Fruit fly (Drosophila melanogaster) whole organism, embryonic: ENCODE data around the gene CG9782.

Experiments used
- ATbp ChIP-seq: fragments of 200-800 bp; sonication (Bioruptor generic); optimal IDR thresholded peaks from 2 replicates; lab custom pipeline; 2017; ENCODE audit warnings: missing biosample characterization, mild to moderate bottlenecking, missing genetic modification characterization, missing genetic modification reagents
- Aef1 ChIP-seq: fragments of 200-800 bp; sonication (Bioruptor generic); IDR thresholded peaks from 3 replicates; pipeline ENCODE4 v1.3.6; 2022; ENCODE audit warnings: missing biosample characterization, missing genetic modification characterization
- Atf6 ChIP-seq: fragments of 200-800 bp; sonication (Bioruptor generic); IDR thresholded peaks from 2 replicates; pipeline ENCODE4 v1.3.6; 2022; ENCODE audit warnings: missing biosample characterization, missing genetic modification characterization
- CG11723 ChIP-seq: fragments of 200-800 bp; sonication (Bioruptor generic); optimal IDR thresholded peaks from 2 replicates; lab custom pipeline; 2017; ENCODE audit warnings: missing biosample characterization, mild to moderate bottlenecking, missing genetic modification characterization
- CG1603 ChIP-seq: fragments of 200-800 bp; sonication (Bioruptor generic); optimal IDR thresholded peaks from 2 replicates; lab custom pipeline; 2019; ENCODE audit warnings: missing biosample characterization, mild to moderate bottlenecking, missing genetic modification characterization, moderate library complexity
- CG33557 ChIP-seq: fragments of 200-800 bp; sonication (Bioruptor generic); optimal IDR thresholded peaks from 2 replicates; lab custom pipeline; 2019; ENCODE audit warnings: missing biosample characterization, mild to moderate bottlenecking, missing genetic modification characterization, moderate library complexity
- CG6175 ChIP-seq: fragments of 200-800 bp; sonication (Bioruptor generic); IDR thresholded peaks from 3 replicates; pipeline ENCODE4 v1.3.6; 2022; ENCODE audit warnings: missing biosample characterization, missing genetic modification characterization
- CG6654 ChIP-seq: fragments of 200-800 bp; sonication (Bioruptor generic); optimal IDR thresholded peaks from 2 replicates; lab custom pipeline; 2017; ENCODE audit warnings: missing biosample characterization, mild to moderate bottlenecking, missing genetic modification characterization
- CG6765 ChIP-seq: fragments of 200-800 bp; sonication (Bioruptor generic); optimal IDR thresholded peaks from 3 replicates; lab custom pipeline; 2017; ENCODE audit warnings: missing biosample characterization, mild to moderate bottlenecking, missing genetic modification characterization
- D19A ChIP-seq: fragments of 200-800 bp; optimal IDR thresholded peaks from 3 replicates; lab custom pipeline; 2019; ENCODE audit warnings: missing biosample characterization, mild to moderate bottlenecking, missing genetic modification characterization, moderate library complexity
- Dbx ChIP-seq: fragments of 200-800 bp; sonication (Bioruptor generic); IDR thresholded peaks from 3 replicates; pipeline ENCODE4 v1.3.6; 2022; ENCODE audit warnings: missing biosample characterization, missing genetic modification characterization
- Deaf1 ChIP-seq: fragments of 200-800 bp; optimal IDR thresholded peaks from 3 replicates; lab custom pipeline; 2019; ENCODE audit warnings: missing biosample characterization, mild to moderate bottlenecking, missing genetic modification characterization, moderate library complexity
- Doc2 ChIP-seq: fragments of 200-800 bp; sonication (Bioruptor generic); IDR thresholded peaks from 2 replicates; pipeline ENCODE4 v1.3.6; 2022; ENCODE audit warnings: missing biosample characterization, missing genetic modification characterization
- Doc3 ChIP-seq: fragments of 200-800 bp; sonication (Bioruptor generic); IDR thresholded peaks from 3 replicates; pipeline ENCODE4 v1.3.6; 2022; ENCODE audit warnings: missing biosample characterization, missing genetic modification characterization; ENCODE audit not compliant: partially characterized antibody
- Dp ChIP-seq: fragments of 200-800 bp; sonication (Bioruptor generic); optimal IDR thresholded peaks from 2 replicates; lab custom pipeline; 2018; ENCODE audit warnings: missing biosample characterization, mild to moderate bottlenecking, missing genetic modification characterization, moderate library complexity
- Fer2 ChIP-seq: fragments of 200-800 bp; sonication (Bioruptor generic); optimal IDR thresholded peaks from 2 replicates; lab custom pipeline; 2018; ENCODE audit warnings: missing biosample characterization, mild to moderate bottlenecking, missing genetic modification characterization, moderate library complexity
- Gsc ChIP-seq: fragments of 200-800 bp; sonication (Bioruptor generic); IDR thresholded peaks from 2 replicates; pipeline ENCODE4 v1.3.6; 2022; ENCODE audit warnings: missing biosample characterization, missing genetic modification characterization
- HLH4C ChIP-seq: fragments of 200-800 bp; sonication (Bioruptor generic); IDR thresholded peaks from 3 replicates; pipeline ENCODE4 v1.3.6; 2022; ENCODE audit warnings: missing biosample characterization, missing genetic modification characterization; ENCODE audit not compliant: partially characterized antibody
- Hr51 ChIP-seq, 2 experiments: fragments of 200-800 bp; sonication (Bioruptor generic); optimal IDR thresholded peaks; 2 replicates in 1 of 2; 3 replicates in 1 of 2; lab custom pipeline; 2016 to 2018; ENCODE audit warnings: missing biosample characterization in 2 of 2, missing genetic modification characterization in 2 of 2, mild to moderate bottlenecking in 1 of 2, moderate library complexity in 1 of 2
- Med ChIP-seq: fragments of 200-800 bp; sonication (Bioruptor generic); peaks from one replicate; lab custom pipeline; 2016; ENCODE audit warnings: missing biosample characterization, missing genetic modification characterization, mild to moderate bottlenecking, inconsistent platforms, moderate library complexity
- Meics ChIP-seq: fragments of 200-800 bp; sonication (Bioruptor generic); optimal IDR thresholded peaks from 2 replicates; lab custom pipeline; 2017; ENCODE audit warnings: missing biosample characterization, mild to moderate bottlenecking, missing genetic modification characterization
- Rfx ChIP-seq: fragments of 200-800 bp; sonication (Bioruptor generic); IDR thresholded peaks from 2 replicates; pipeline ENCODE4 v1.3.6; 2022; ENCODE audit warnings: missing biosample characterization, missing genetic modification characterization
- Sox100B ChIP-seq: fragments of 200-800 bp; sonication (Bioruptor generic); optimal IDR thresholded peaks from 3 replicates; lab custom pipeline; 2018; ENCODE audit warnings: missing biosample characterization, mild to moderate bottlenecking, missing genetic modification characterization
- Spps ChIP-seq: fragments of 200-800 bp; sonication (Bioruptor generic); optimal IDR thresholded peaks from 2 replicates; lab custom pipeline; 2018; ENCODE audit warnings: missing biosample characterization, mild to moderate bottlenecking, missing genetic modification characterization
- Ssrp ChIP-seq: fragments of 200-800 bp; sonication (Bioruptor generic); optimal IDR thresholded peaks from 2 replicates; lab custom pipeline; 2018; ENCODE audit warnings: missing biosample characterization, mild to moderate bottlenecking, missing genetic modification characterization, moderate library complexity
- Taf1 ChIP-seq: fragments of 200-800 bp; sonication (Bioruptor generic); IDR thresholded peaks from 2 replicates; pipeline ENCODE4 v1.3.6; 2022; ENCODE audit warnings: missing biosample characterization, missing genetic modification characterization
- Trl ChIP-seq, 3 experiments: fragments of >200 bp in 2 of 3; fragments of 200-800 bp in 1 of 3; sonication (Bioruptor generic) in 1 of 3; optimal IDR thresholded peaks; 2 replicates in 1 of 3; 3 replicates in 2 of 3; lab custom pipeline; 2016 to 2017; ENCODE audit warnings: missing biosample characterization in 1 of 3, missing genetic modification characterization in 1 of 3
- abd-A ChIP-seq: fragments of 200-800 bp; sonication (Bioruptor generic); optimal IDR thresholded peaks from 3 replicates; lab custom pipeline; 2019; ENCODE audit warnings: missing biosample characterization, mild to moderate bottlenecking, missing genetic modification characterization, moderate library complexity
- ash1 ChIP-seq: fragments of 200-800 bp; sonication (Bioruptor generic); optimal IDR thresholded peaks from 2 replicates; lab custom pipeline; 2018; ENCODE audit warnings: missing biosample characterization, mild to moderate bottlenecking, missing genetic modification characterization
- az2 ChIP-seq: fragments of 200-800 bp; sonication (Bioruptor generic); optimal IDR thresholded peaks from 3 replicates; lab custom pipeline; 2016; ENCODE audit warnings: missing biosample characterization, missing genetic modification characterization
- bbx ChIP-seq: fragments of 200-800 bp; sonication (Bioruptor generic); IDR thresholded peaks from 2 replicates; pipeline ENCODE4 v1.3.6; 2022; ENCODE audit warnings: missing biosample characterization, missing genetic modification characterization; ENCODE audit not compliant: partially characterized antibody
- bigmax ChIP-seq: fragments of 200-800 bp; sonication (Bioruptor generic); optimal IDR thresholded peaks from 2 replicates; lab custom pipeline; 2018; ENCODE audit warnings: missing biosample characterization, mild to moderate bottlenecking, missing genetic modification characterization
- ci ChIP-seq: fragments of 200-800 bp; sonication (Bioruptor generic); IDR thresholded peaks from 3 replicates; pipeline ENCODE4 v1.3.6; 2022; ENCODE audit warnings: missing biosample characterization, missing genetic modification characterization
- corto ChIP-seq: fragments of 200-800 bp; sonication (Bioruptor generic); optimal IDR thresholded peaks from 2 replicates; lab custom pipeline; 2016; ENCODE audit warnings: missing biosample characterization, mild to moderate bottlenecking, missing genetic modification characterization, moderate library complexity
- crp ChIP-seq, 2 experiments: fragments of 200-800 bp; sonication (Bioruptor generic); optimal IDR thresholded peaks; 2 replicates in 1 of 2; 3 replicates in 1 of 2; lab custom pipeline; 2017; ENCODE audit warnings: missing biosample characterization in 2 of 2, missing genetic modification characterization in 2 of 2, mild to moderate bottlenecking in 1 of 2, moderate library complexity in 1 of 2
- danr ChIP-seq: fragments of 200-800 bp; sonication (Bioruptor generic); IDR thresholded peaks from 2 replicates; pipeline ENCODE4 v1.3.6; 2022; ENCODE audit warnings: missing biosample characterization, missing genetic modification characterization
- dati ChIP-seq: fragments of 200-800 bp; sonication (Bioruptor generic); IDR thresholded peaks from 2 replicates; pipeline ENCODE4 v1.3.6; 2022; ENCODE audit warnings: missing biosample characterization, missing genetic modification characterization
- dysf ChIP-seq: fragments of 200-800 bp; sonication (Bioruptor generic); IDR thresholded peaks from 3 replicates; pipeline ENCODE4 v1.3.6; 2022; ENCODE audit warnings: missing biosample characterization, missing genetic modification characterization
- fd64A ChIP-seq: fragments of 200-800 bp; sonication (Bioruptor generic); optimal IDR thresholded peaks from 3 replicates; lab custom pipeline; 2018; ENCODE audit warnings: missing biosample characterization, mild to moderate bottlenecking, missing genetic modification characterization
- kah ChIP-seq: fragments of 200-800 bp; sonication (Bioruptor generic); optimal IDR thresholded peaks from 2 replicates; lab custom pipeline; 2018; ENCODE audit warnings: missing biosample characterization, mild to moderate bottlenecking, missing genetic modification characterization
- lmd ChIP-seq: fragments of 200-800 bp; sonication (Bioruptor generic); IDR thresholded peaks from 2 replicates; pipeline ENCODE4 v1.3.6; 2022; ENCODE audit warnings: missing biosample characterization, missing genetic modification characterization
- lola ChIP-seq, 3 experiments: fragments of >200 bp in 2 of 3; fragments of 200-800 bp in 1 of 3; sonication (Bioruptor generic) in 1 of 3; optimal IDR thresholded peaks; 2 replicates each; lab custom pipeline; 2017 to 2019; ENCODE audit warnings: missing biosample characterization in 3 of 3, missing genetic modification characterization in 3 of 3, mild to moderate bottlenecking in 1 of 3, moderate library complexity in 1 of 3
- peb ChIP-seq: fragments of 200-800 bp; sonication (Bioruptor generic); IDR thresholded peaks from 2 replicates; pipeline ENCODE4 v1.3.6; 2022; ENCODE audit warnings: missing biosample characterization, missing genetic modification characterization
- pho ChIP-seq: fragments of 200-800 bp; sonication (Bioruptor generic); optimal IDR thresholded peaks from 2 replicates; lab custom pipeline; 2016; ENCODE audit warnings: missing biosample characterization, missing genetic modification characterization
- pnt ChIP-seq: fragments of 200-800 bp; sonication (Bioruptor generic); optimal IDR thresholded peaks from 3 replicates; lab custom pipeline; 2016; ENCODE audit warnings: missing biosample characterization, missing genetic modification characterization
- ro ChIP-seq: fragments of 200-800 bp; sonication (Bioruptor generic); IDR thresholded peaks from 2 replicates; pipeline ENCODE4 v1.3.6; 2022; ENCODE audit warnings: missing biosample characterization, missing genetic modification characterization
- row ChIP-seq: fragments of 200-800 bp; sonication (Bioruptor generic); IDR thresholded peaks from 3 replicates; pipeline ENCODE4 v1.3.6; 2022; ENCODE audit warnings: missing biosample characterization, missing genetic modification characterization
- salm ChIP-seq: fragments of 200-800 bp; sonication (Bioruptor generic); optimal IDR thresholded peaks from 2 replicates; lab custom pipeline; 2018; ENCODE audit warnings: missing biosample characterization, mild to moderate bottlenecking, missing genetic modification characterization
- sr ChIP-seq: fragments of 200-800 bp; sonication (Bioruptor generic); IDR thresholded peaks from 3 replicates; pipeline ENCODE4 v1.3.6; 2022; ENCODE audit warnings: missing biosample characterization, missing genetic modification characterization
- unc-4 ChIP-seq: fragments of 200-800 bp; sonication (Bioruptor generic); IDR thresholded peaks from 2 replicates; pipeline ENCODE4 v1.3.6; 2022; ENCODE audit warnings: missing biosample characterization, missing genetic modification characterization; ENCODE audit not compliant: partially characterized antibody

The CG9782 gene

dm6 chrX:16621462-16621861 is at the start of gene CG9782:
Gene CG9782 (minus strand): TSS chrX:16621589.
- TF ChIP-seq Spps (tag; lab: Kevin White, UChicago) (no peak), bigmax (no peak), row (GFP tag; lab: Robert Waterston, UW) (peak; percentile 21; the same call in 1 of the 3 replicates), Gsc (no peak), crp (GFP tag; optimal IDR thresholded peaks at IDR 0.05; lab: Kevin White, UChicago) (no peak), ro (GFP tag; lab: Robert Waterston, UW) (no peak), CG11723 (no peak), unc-4 (GFP tag; lab: Robert Waterston, UW) (0 out of 2 replicates have a peak, but pooled peaks have one; percentile 16), Trl (optimal IDR thresholded peaks at IDR 0.05; lab: Kevin White, UChicago) (no peak), Trl (GFP tag; optimal IDR thresholded peaks at IDR 0.05; lab: Kevin White, UChicago) (no peak), CG1603 (tag; lab: Kevin White, UChicago) (no peak), bbx (GFP tag; lab: Robert Waterston, UW) (peak; percentile 17; the same call in 1 of the 2 replicates), Doc2 (GFP tag; lab: Robert Waterston, UW) (no peak), fd64A (no peak), Fer2 (tag; lab: Kevin White, UChicago) (no peak), Ssrp (tag; lab: Kevin White, UChicago) (no peak), Atf6 (GFP tag; lab: Robert Waterston, UW) (no peak), kah (GFP tag; lab: Kevin White, UChicago) (no peak), lmd (GFP tag; lab: Robert Waterston, UW) (no peak), HLH4C (GFP tag; lab: Robert Waterston, UW) (no peak), Dbx (GFP tag; lab: Robert Waterston, UW) (0 out of 3 replicates have a peak, but pooled peaks have one; percentile 16), Hr51 (GFP tag; optimal IDR thresholded peaks at IDR 0.05; lab: Kevin White, UChicago) (no peak), ATbp (GFP tag; lab: Kevin White, UChicago) (no peak), corto (GFP tag; lab: Kevin White, UChicago) (no peak), Aef1 (GFP tag; lab: Robert Waterston, UW) (no peak), ash1 (GFP tag; lab: Kevin White, UChicago) (no peak), D19A (no peak), pnt (GFP tag; lab: Kevin White, UChicago) (no peak), Med (GFP tag; lab: Kevin White, UChicago) (peak; percentile 13), dysf (GFP tag; lab: Robert Waterston, UW) (0 out of 3 replicates have a peak, but pooled peaks have one; percentile 16), az2 (GFP tag; lab: Kevin White, UChicago) (no peak), peb (GFP tag; lab: Robert Waterston, UW) (no peak), pho (no peak), Rfx (GFP tag; lab: Robert Waterston, UW) (0 out of 2 replicates have a peak, but pooled peaks have one; percentile 21), CG33557 (GFP tag; lab: Kevin White, UChicago) (no peak), danr (no peak), abd-A (tag; lab: Kevin White, UChicago) (peak; percentile 19), Deaf1 (tag; lab: Kevin White, UChicago) (no peak), dati (no peak), Sox100B (no peak), ci (GFP tag; lab: Robert Waterston, UW) (peak; percentile 51; the same call in 2 of the 3 replicates), sr (peak; percentile 72), CG6654 (GFP tag; lab: Kevin White, UChicago) (no peak), CG6765 (GFP tag; lab: Kevin White, UChicago) (no peak), Taf1 (GFP tag; lab: Robert Waterston, UW) (no peak), CG6175 (peak; percentile 91), Dp (GFP tag; lab: Kevin White, UChicago) (no peak), Doc3 (GFP tag; lab: Robert Waterston, UW) (no peak), lola (GFP tag; optimal IDR thresholded peaks at IDR 0.05; lab: Kevin White, UChicago) (no peak), Meics (GFP tag; lab: Kevin White, UChicago) (no peak), salm (tag; lab: Kevin White, UChicago) (no peak)
